Worm (Caenorhabditis elegans): ENCODE measurements around the gene F42A6.1.
"Not testable (repeated sequence)": the region's sequence is repeated elsewhere in the genome, so short reads cannot be mapped to it uniquely, and the experiment has no call there.

F42A6.1 gene

DNA sequence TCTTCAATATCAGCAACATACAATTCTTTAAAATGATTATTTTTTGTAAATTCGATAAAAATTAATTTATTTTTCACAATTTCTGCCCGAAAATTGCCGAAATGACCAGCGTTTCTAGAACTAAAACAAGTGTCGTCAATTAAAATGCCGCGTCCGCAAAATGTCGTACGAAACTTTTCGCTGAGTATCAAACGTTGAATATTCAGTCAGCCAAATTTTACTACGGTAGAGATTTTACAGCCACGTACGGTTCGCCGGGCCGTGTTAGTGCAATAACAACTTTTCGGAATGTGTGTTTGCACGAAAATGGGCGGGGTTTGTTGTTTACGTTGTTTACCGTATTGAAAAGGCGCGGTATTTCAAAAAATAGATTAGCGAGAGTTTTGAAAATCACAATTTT is 41.5 kb upstream of the F42A6.1 start:
- TF ChIP-seq crh-2 (tag; optimal IDR thresholded peaks at IDR 0.05) (peak; percentile 41), gmeb-1 (tag; optimal IDR thresholded peaks at IDR 0.05) (peak; percentile 30), lsy-2 (tag; optimal IDR thresholded peaks at IDR 0.05) (peak; percentile 83 to 94), nhr-129 (tag; optimal IDR thresholded peaks at IDR 0.05) (peak; percentile 16), lin-13 (GFP tag; optimal IDR thresholded peaks at IDR 0.05) (peak; percentile 36), nhr-21 (tag; optimal IDR thresholded peaks at IDR 0.05) (peak; percentile 34), sma-9 (GFP tag; optimal IDR thresholded peaks at IDR 0.05) (peak; percentile 48), F13H6.1 (tag; optimal IDR thresholded peaks at IDR 0.05) (peak; percentile 46), nhr-25 (tag; optimal IDR thresholded peaks at IDR 0.05) (peak; percentile 62), fos-1 (tag; optimal IDR thresholded peaks at IDR 0.05) (peak; percentile 6), sma-3 (GFP tag; optimal IDR thresholded peaks at IDR 0.05) (peak; percentile 67)
- not testable (repeated sequence) for TF ChIP-seq sma-9 (tag; optimal IDR thresholded peaks at IDR 0.05)

DNA sequence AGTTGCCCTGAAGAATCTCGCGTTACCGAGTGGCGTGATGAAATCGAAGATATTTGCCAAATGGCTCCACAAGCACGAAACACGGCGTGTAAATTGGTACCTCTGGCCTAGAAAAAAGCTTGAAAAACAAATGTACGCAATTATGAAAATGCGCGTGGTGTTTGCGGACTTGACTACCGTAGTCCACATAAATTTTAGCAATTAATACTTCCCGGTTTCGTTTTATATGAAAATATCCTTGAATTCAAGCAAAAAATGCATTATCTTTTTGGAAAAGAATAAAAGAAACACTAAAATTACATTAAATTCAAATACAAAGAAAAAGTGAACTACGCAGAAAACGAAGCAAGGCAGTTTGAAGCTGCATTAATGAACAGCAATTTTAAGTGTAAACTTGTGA is 40.8 kb upstream of the F42A6.1 start:
- peak in 1 of 2 experiments; percentile 44 for TF ChIP-seq lsy-2 (tag; optimal IDR thresholded peaks at IDR 0.05)

DNA sequence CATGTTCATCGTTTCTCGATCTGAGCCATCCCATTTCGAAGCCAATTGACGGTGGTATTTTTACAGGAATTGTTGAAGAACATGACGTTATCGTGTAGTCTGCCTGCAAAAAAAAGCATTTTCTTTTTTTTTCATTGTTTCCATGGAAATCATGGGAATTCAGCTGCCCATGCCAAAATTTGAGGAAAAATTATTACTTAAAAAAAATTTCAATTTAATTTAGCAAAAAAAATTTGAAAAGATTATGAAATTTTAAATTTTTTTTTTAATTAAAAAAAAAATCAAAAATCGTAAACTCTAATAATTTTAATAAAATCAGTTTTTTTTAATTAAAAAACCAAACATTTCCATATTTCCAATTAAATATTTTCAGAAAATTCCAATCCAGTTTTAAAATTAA is 23.1 kb upstream of the F42A6.1 start, which contains the start of gene F42A6.5:
Gene F42A6.5 (minus strand): TSS at position 101 of the 400 bp plus-strand sequence.
- TF ChIP-seq dmd-4, elt-1, nhr-11 (tag; optimal IDR thresholded peaks at IDR 0.05): not testable (repeated sequence)

DNA sequence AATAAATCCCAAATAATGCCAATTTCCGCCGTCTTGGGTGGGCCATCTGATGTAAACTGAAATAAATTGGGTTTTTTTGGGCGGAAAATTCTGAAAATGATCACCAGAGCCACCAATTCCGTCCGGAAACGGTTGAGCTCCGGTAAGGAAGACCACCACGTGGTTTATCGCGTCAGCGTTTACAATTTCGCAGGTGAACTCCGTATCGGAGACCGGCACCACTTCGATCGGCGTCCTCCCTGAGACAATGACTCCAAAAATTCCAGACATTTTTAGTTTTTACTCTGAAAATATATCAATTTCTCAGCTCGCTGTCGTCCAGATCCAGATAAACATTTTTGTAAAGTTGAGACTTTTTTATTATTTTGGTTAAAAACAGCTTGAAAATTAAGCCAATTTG is 18.3 kb upstream of the F42A6.1 start, which contains the start of gene F42A6.6:
Gene F42A6.6 (minus strand): TSS at position 289 of the 400 bp plus-strand sequence.
- TF ChIP-seq sma-9 (GFP tag; optimal IDR thresholded peaks at IDR 0.05) (peak; percentile 29), sma-9 (tag; optimal IDR thresholded peaks at IDR 0.05) (no peak), R02D3.7 (tag; optimal IDR thresholded peaks at IDR 0.05) (no peak), ama-1 (optimal IDR thresholded peaks at IDR 0.05) (peak; percentile 72), lin-13 (GFP tag; optimal IDR thresholded peaks at IDR 0.05) (peak; percentile 13), nhr-21 (tag; optimal IDR thresholded peaks at IDR 0.05) (peak; percentile 11), ZK546.5 (tag; optimal IDR thresholded peaks at IDR 0.05) (no peak), gmeb-1 (tag; optimal IDR thresholded peaks at IDR 0.05) (peak; percentile 39), lsy-2 (tag; optimal IDR thresholded peaks at IDR 0.05) (peak in 1 of 2 experiments; percentile 33), sem-4 (tag; optimal IDR thresholded peaks at IDR 0.05) (peak; percentile 4)

DNA sequence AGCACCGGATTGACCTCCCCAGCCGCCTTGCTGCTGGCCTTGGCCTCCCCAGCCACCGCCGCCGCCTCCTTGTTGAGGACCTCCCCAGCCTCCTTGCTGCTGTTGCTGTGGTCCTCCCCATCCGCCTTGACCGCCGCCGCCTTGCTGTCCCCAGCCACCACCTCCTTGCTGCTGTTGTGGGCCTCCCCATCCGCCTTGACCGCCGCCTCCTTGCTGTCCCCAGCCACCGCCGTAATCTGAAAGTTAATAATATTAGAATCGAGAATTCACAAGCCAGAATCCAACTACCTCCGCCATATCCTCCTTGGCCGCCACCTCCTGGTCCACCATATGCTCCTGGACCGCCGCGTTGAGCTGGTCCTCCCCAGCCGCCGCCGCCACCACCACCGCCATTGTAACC is 17.6 kb upstream of the F42A6.1 start:
- TF ChIP-seq nhr-237 (tag; optimal IDR thresholded peaks at IDR 0.05) (no peak), lsy-2 (tag; optimal IDR thresholded peaks at IDR 0.05) (no peak), nhr-11 (tag; optimal IDR thresholded peaks at IDR 0.05) (no peak), ama-1 (optimal IDR thresholded peaks at IDR 0.05) (no peak), snpc-4 (tag; optimal IDR thresholded peaks at IDR 0.05) (no peak), dmd-4 (tag; optimal IDR thresholded peaks at IDR 0.05) (no peak)

DNA sequence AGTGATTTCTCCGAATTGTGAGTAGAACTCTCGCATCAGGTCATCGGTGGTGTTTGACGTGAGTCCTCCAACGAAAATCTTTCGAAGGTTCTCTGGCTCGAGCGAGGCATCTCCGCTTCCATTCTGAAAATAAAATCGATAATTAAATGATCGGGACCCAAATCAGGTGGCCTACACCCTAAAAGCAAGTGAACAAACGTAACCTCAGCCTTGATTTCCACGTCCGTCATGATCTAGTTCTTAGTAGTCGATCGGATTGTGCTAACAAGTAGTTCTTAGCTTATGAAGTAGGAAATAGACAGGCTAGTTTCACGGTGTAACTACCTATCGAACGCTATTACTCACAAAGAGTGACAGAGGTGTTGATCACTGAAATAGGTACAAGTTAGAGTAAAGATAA is 16.7 kb upstream of the F42A6.1 start:
- no peak for TF ChIP-seq unc-55 (GFP tag; optimal IDR thresholded peaks at IDR 0.05)
- no peak for TF ChIP-seq sem-4 (tag; optimal IDR thresholded peaks at IDR 0.05)
- no peak for TF ChIP-seq C34F6.9 (tag; optimal IDR thresholded peaks at IDR 0.05)
- no peak for TF ChIP-seq blmp-1 (tag; optimal IDR thresholded peaks at IDR 0.05; ENCODE audit: insufficient read depth)
- TF ChIP-seq lin-13 (GFP tag; optimal IDR thresholded peaks at IDR 0.05) = no peak
- no peak for TF ChIP-seq lin-39 (tag; optimal IDR thresholded peaks at IDR 0.05)
- TF ChIP-seq mab-5 (tag; optimal IDR thresholded peaks at IDR 0.05) = no peak
- TF ChIP-seq ceh-16 (tag; optimal IDR thresholded peaks at IDR 0.05) = no peak
- TF ChIP-seq nhr-237 (tag; optimal IDR thresholded peaks at IDR 0.05) = no peak
- TF ChIP-seq mdl-1 (tag; optimal IDR thresholded peaks at IDR 0.05) = no peak
- TF ChIP-seq ZK546.5 (tag; optimal IDR thresholded peaks at IDR 0.05) = no peak

DNA sequence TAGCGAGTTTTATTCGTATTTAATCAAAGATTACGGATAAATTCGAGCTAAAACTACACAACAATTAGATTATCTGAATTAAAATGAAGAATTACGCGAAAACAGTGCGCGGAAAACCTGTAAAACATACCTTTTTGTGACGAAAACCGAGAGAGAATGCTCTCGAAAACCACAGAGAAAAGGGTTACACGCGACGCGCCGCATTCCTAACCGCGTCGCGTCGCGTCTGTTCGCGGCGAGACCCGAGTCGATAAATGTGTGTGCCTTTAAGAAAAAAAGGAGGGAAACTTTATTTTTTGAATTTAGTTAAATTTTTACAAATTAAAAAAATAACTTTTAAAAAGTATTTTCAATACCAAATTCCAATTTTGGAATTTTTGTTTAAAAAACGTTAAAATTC is 16.2 kb upstream of the F42A6.1 start, which contains the start of gene hrpa-1:
Gene hrpa-1 (minus strand): TSS at position 192 of the 400 bp plus-strand sequence.
- TF ChIP-seq ceh-82 (tag; optimal IDR thresholded peaks at IDR 0.05) = peak; percentile 62
- TF ChIP-seq lin-39 (tag; optimal IDR thresholded peaks at IDR 0.05) = no peak
- peak; percentile 8 for TF ChIP-seq egl-27 (tag; optimal IDR thresholded peaks at IDR 0.05)
- peak; percentile 76 for TF ChIP-seq F13H6.1 (tag; optimal IDR thresholded peaks at IDR 0.05)
- no peak for TF ChIP-seq ceh-16 (tag; optimal IDR thresholded peaks at IDR 0.05)
- TF ChIP-seq mbf-1 (tag; optimal IDR thresholded peaks at IDR 0.05) = no peak
- peak in 1 of 2 experiments; percentile 46 for TF ChIP-seq mdl-1 (tag; optimal IDR thresholded peaks at IDR 0.05)
- peak; percentile 85 to 96 for TF ChIP-seq lsy-2 (tag; optimal IDR thresholded peaks at IDR 0.05)
- peak; percentile 56 for TF ChIP-seq sem-4 (tag; optimal IDR thresholded peaks at IDR 0.05)
- TF ChIP-seq nhr-129 (tag; optimal IDR thresholded peaks at IDR 0.05) = peak; percentile 64
- TF ChIP-seq ama-1 (optimal IDR thresholded peaks at IDR 0.05) = peak; percentile 64
- peak; percentile 60 for TF ChIP-seq nhr-6 (tag; optimal IDR thresholded peaks at IDR 0.05)
- TF ChIP-seq crh-2 (tag; optimal IDR thresholded peaks at IDR 0.05) = peak; percentile 90
- TF ChIP-seq ZK546.5 (tag; optimal IDR thresholded peaks at IDR 0.05) = peak; percentile 66
- peak; percentile 92 for TF ChIP-seq lin-13 (GFP tag; optimal IDR thresholded peaks at IDR 0.05)
- TF ChIP-seq nhr-21 (tag; optimal IDR thresholded peaks at IDR 0.05) = peak; percentile 62
- TF ChIP-seq elt-3 (tag; optimal IDR thresholded peaks at IDR 0.05) = no peak
- no peak for TF ChIP-seq peb-1 (tag; optimal IDR thresholded peaks at IDR 0.05)
- no peak for TF ChIP-seq alr-1 (tag; optimal IDR thresholded peaks at IDR 0.05)
- no peak for TF ChIP-seq Y55F3AM.14 (GFP tag; optimal IDR thresholded peaks at IDR 0.05)
- TF ChIP-seq nhr-25 (tag; optimal IDR thresholded peaks at IDR 0.05) = peak; percentile 88
- TF ChIP-seq lin-11 (tag; optimal IDR thresholded peaks at IDR 0.05) = peak; percentile 80
- TF ChIP-seq aly-2 (tag; optimal IDR thresholded peaks at IDR 0.05) = no peak
- TF ChIP-seq snpc-4 (tag; optimal IDR thresholded peaks at IDR 0.05) = peak; percentile 42
- peak; percentile 81 for TF ChIP-seq sma-3 (GFP tag; optimal IDR thresholded peaks at IDR 0.05)
- TF ChIP-seq R02D3.7 (tag; optimal IDR thresholded peaks at IDR 0.05) = no peak

Measured in whole organism, L2 larva.